Worm (Caenorhabditis elegans) whole organism, young adult: ENCODE measurements around the gene F54E2.2.

Experiments used
- F37B4.10 ChIP-seq: fragments of 200-800 bp; sonication (Bioruptor generic); IDR thresholded peaks from 2 replicates; pipeline ENCODE4 v1.3.6; 2022; ENCODE audit warnings: missing genetic modification characterization, missing compliant biosample characterization
- F57C9.4 ChIP-seq: sonication (generic microtip); optimal IDR thresholded peaks from 2 replicates; lab custom pipeline; 2017; ENCODE audit warnings: mild to moderate bottlenecking, missing genetic modification characterization, missing compliant biosample characterization
- dox-1 ChIP-seq: fragments of 200-800 bp; sonication (Bioruptor generic); IDR thresholded peaks from 2 replicates; pipeline ENCODE4 v1.3.6; 2022; ENCODE audit warnings: missing genetic modification reagents, missing genetic modification characterization, missing compliant biosample characterization
- lin-35 ChIP-seq, 3 experiments: fragments of 150-350 bp in 2 of 3; sonication (generic microtip) in 1 of 3; optimal IDR thresholded peaks; 2 replicates each; lab custom pipeline; 2014 to 2018; ENCODE audit warnings: missing biosample characterization in 3 of 3, missing genetic modification characterization in 3 of 3, missing genetic modification reagents in 3 of 3
- mcd-1 ChIP-seq: fragments of 200-800 bp; sonication (Bioruptor generic); IDR thresholded peaks from 2 replicates; pipeline ENCODE4 v1.3.6; 2022; ENCODE audit warnings: missing genetic modification reagents, missing genetic modification characterization, missing compliant biosample characterization
- unc-62 ChIP-seq: fragments of 150-350 bp; optimal IDR thresholded peaks from 2 replicates; lab custom pipeline; 2014; ENCODE audit warnings: missing biosample characterization, missing genetic modification reagents, missing genetic modification characterization
- ztf-6 ChIP-seq: fragments of 200-800 bp; sonication (Bioruptor generic); IDR thresholded peaks from 2 replicates; pipeline ENCODE4 v1.3.6; 2022; ENCODE audit warnings: missing genetic modification reagents, missing genetic modification characterization, missing compliant biosample characterization

- no peak for TF ChIP-seq lin-35 (GFP tag; optimal IDR thresholded peaks at IDR 0.05; lab: Kevin White, UChicago)
- TF ChIP-seq ztf-6 (GFP tag; lab: Robert Waterston, UW), result no peak
- TF ChIP-seq mcd-1, result no peak
- no peak for TF ChIP-seq F57C9.4 (tag; lab: Kevin White, UChicago)
- no peak for TF ChIP-seq unc-62 (GFP tag; lab: Kevin White, UChicago)
- TF ChIP-seq dox-1, result no peak
- TF ChIP-seq F37B4.10, result no peak
These were observed 3.2 kb downstream of the F54E2.2 start for ce11 chrV:2799172-2799869.
